Fruit fly (Drosophila melanogaster): ENCODE measurements around the gene Alg14.

DNA sequence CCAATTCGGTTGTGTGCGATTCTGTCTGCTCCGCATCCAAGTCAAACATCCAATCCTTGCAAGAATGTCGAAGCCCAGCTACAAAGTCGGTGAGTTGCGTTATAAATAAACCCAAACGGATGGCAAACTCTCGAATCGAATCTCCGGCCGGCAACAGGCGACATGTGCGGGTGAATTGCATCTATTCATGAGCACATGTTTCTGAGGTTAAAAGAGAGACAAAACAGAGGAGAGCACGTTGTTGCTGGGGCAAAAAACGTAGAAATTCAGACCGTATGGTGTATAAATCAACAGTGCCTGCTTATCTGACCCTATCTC is 21.7 kb upstream of the Alg14 start:
- TF ChIP-seq CG8301 (tag; optimal IDR thresholded peaks at IDR 0.05) (no peak), CG17806 (tag; optimal IDR thresholded peaks at IDR 0.05) (no peak), Snoo (tag; optimal IDR thresholded peaks at IDR 0.05) (no peak), fd96Ca (GFP tag; IDR thresholded peaks at IDR 0.05) (no peak), CG13204 (GFP tag; optimal IDR thresholded peaks at IDR 0.05) (no peak), EcR (GFP tag; optimal IDR thresholded peaks at IDR 0.05) (no peak), CG9948 (tag; optimal IDR thresholded peaks at IDR 0.05) (no peak), CG4496 (GFP tag; IDR thresholded peaks at IDR 0.05) (no peak), D1 (tag; optimal IDR thresholded peaks at IDR 0.05) (no peak), Pif1A (GFP tag; optimal IDR thresholded peaks at IDR 0.05) (no peak), Ets98B (GFP tag; IDR thresholded peaks at IDR 0.05) (no peak), CG34367 (tag; optimal IDR thresholded peaks at IDR 0.05) (no peak), Pif1B (GFP tag; optimal IDR thresholded peaks at IDR 0.05) (no peak)
